Fruit fly (Drosophila melanogaster): Measurements from ENCODE around the gene JhI-21.

dm6 chr2L:12021193-12021592, 34.6 kb downstream of the JhI-21 start:
- TF ChIP-seq kay (GFP tag; ENCODE audit: borderline replicate concordance) (peak; percentile 63), CG11617 (GFP tag; optimal IDR thresholded peaks at IDR 0.05) (peak; percentile 58), CG14711 (tag; optimal IDR thresholded peaks at IDR 0.05) (no peak)

All from whole organism, adult.